Worm (Caenorhabditis elegans) whole organism, young adult: ENCODE measurements around the gene T21H3.1.

Experiments used
- B0261.1 ChIP-seq: sonication (generic microtip); optimal IDR thresholded peaks from 2 replicates; lab custom pipeline; 2016; ENCODE audit warnings: mild to moderate bottlenecking, missing genetic modification characterization, moderate library complexity, missing compliant biosample characterization
- B0336.3 ChIP-seq: fragments of 200-800 bp; sonication (Bioruptor generic); IDR thresholded peaks from 2 replicates; pipeline ENCODE4 v1.3.6; 2022; ENCODE audit warnings: missing genetic modification characterization, missing compliant biosample characterization
- C17E4.6 ChIP-seq: fragments of 200-800 bp; sonication (Bioruptor generic); IDR thresholded peaks from 2 replicates; pipeline ENCODE4 v1.3.6; 2022; ENCODE audit warnings: missing genetic modification reagents, missing genetic modification characterization, missing compliant biosample characterization
- F10E7.11 ChIP-seq: sonication (generic microtip); optimal IDR thresholded peaks from 2 replicates; lab custom pipeline; 2017; ENCODE audit warnings: mild to moderate bottlenecking, missing genetic modification characterization, moderate library complexity, missing compliant biosample characterization
- F39B2.1 ChIP-seq: fragments of 200-800 bp; sonication (Bioruptor generic); IDR thresholded peaks from 2 replicates; pipeline ENCODE4 v1.3.6; 2022; ENCODE audit warnings: missing genetic modification reagents, missing genetic modification characterization, missing compliant biosample characterization
- F57A8.1 ChIP-seq: fragments of 200-800 bp; sonication (Bioruptor generic); optimal IDR thresholded peaks from 2 replicates; lab custom pipeline; 2018; ENCODE audit warnings: mild to moderate bottlenecking, missing genetic modification characterization, moderate library complexity, missing compliant biosample characterization
- T26A5.8 ChIP-seq: sonication (generic microtip); optimal IDR thresholded peaks from 2 replicates; lab custom pipeline; 2016; ENCODE audit warnings: missing genetic modification characterization, missing compliant biosample characterization
- Y53F4B.3 ChIP-seq: fragments of 200-800 bp; sonication (Bioruptor generic); IDR thresholded peaks from 2 replicates; pipeline ENCODE4 v1.3.6; 2022; ENCODE audit warnings: missing genetic modification reagents, missing genetic modification characterization, missing compliant biosample characterization
- Y56A3A.18 ChIP-seq: fragments of 200-800 bp; sonication (Bioruptor generic); IDR thresholded peaks from 2 replicates; pipeline ENCODE4 v1.3.6; 2022; ENCODE audit warnings: missing genetic modification reagents, missing genetic modification characterization, missing compliant biosample characterization
- Y95B8A.8 ChIP-seq: fragments of 200-800 bp; sonication (Bioruptor generic); IDR thresholded peaks from 2 replicates; pipeline ENCODE4 v1.3.6; 2022; ENCODE audit warnings: missing genetic modification reagents, missing genetic modification characterization, missing compliant biosample characterization
- ama-1 ChIP-seq, 3 experiments: fragments of 150-350 bp in 1 of 3; sonication (generic microtip) in 2 of 3; optimal IDR thresholded peaks; 2 replicates each; lab custom pipeline; 2014 to 2018; ENCODE audit warnings: missing biosample characterization in 2 of 3, missing genetic modification characterization in 2 of 3, missing genetic modification reagents in 2 of 3
- atf-7 ChIP-seq: sonication (generic microtip); optimal IDR thresholded peaks from 2 replicates; lab custom pipeline; 2017; ENCODE audit warnings: mild to moderate bottlenecking, missing genetic modification characterization, missing compliant biosample characterization
- attf-6 ChIP-seq: fragments of 200-800 bp; sonication (Bioruptor generic); IDR thresholded peaks from 2 replicates; pipeline ENCODE4 v1.3.6; 2022; ENCODE audit warnings: missing genetic modification reagents, missing genetic modification characterization, missing compliant biosample characterization
- bed-1 ChIP-seq: fragments of 200-800 bp; sonication (Bioruptor generic); IDR thresholded peaks from 2 replicates; pipeline ENCODE4 v1.3.6; 2022; ENCODE audit warnings: missing genetic modification reagents, missing genetic modification characterization, missing compliant biosample characterization
- ceh-79 ChIP-seq: sonication (generic microtip); optimal IDR thresholded peaks from 2 replicates; lab custom pipeline; 2017; ENCODE audit warnings: mild to moderate bottlenecking, missing genetic modification characterization, missing compliant biosample characterization
- dpff-1 ChIP-seq: sonication (generic microtip); optimal IDR thresholded peaks from 2 replicates; lab custom pipeline; 2017; ENCODE audit warnings: mild to moderate bottlenecking, missing genetic modification characterization, missing compliant biosample characterization
- fkh-3 ChIP-seq: sonication (generic microtip); optimal IDR thresholded peaks from 2 replicates; lab custom pipeline; 2016; ENCODE audit warnings: mild to moderate bottlenecking, missing genetic modification characterization, missing compliant biosample characterization
- gei-17 ChIP-seq: fragments of 200-800 bp; sonication (Bioruptor generic); optimal IDR thresholded peaks from 2 replicates; lab custom pipeline; 2018; ENCODE audit warnings: mild to moderate bottlenecking, missing genetic modification characterization, missing compliant biosample characterization
- hmg-1.2 ChIP-seq: fragments of 200-800 bp; sonication (Bioruptor generic); IDR thresholded peaks from 2 replicates; pipeline ENCODE4 v1.3.6; 2022; ENCODE audit warnings: missing genetic modification reagents, missing genetic modification characterization, missing compliant biosample characterization
- hmg-20 ChIP-seq: fragments of 200-800 bp; sonication (Bioruptor generic); IDR thresholded peaks from 2 replicates; pipeline ENCODE4 v1.3.6; 2022; ENCODE audit warnings: missing genetic modification reagents, missing genetic modification characterization, missing compliant biosample characterization
- hsf-1 ChIP-seq: fragments of 200-800 bp; sonication (Bioruptor generic); IDR thresholded peaks from 2 replicates; pipeline ENCODE4 v1.3.6; 2022; ENCODE audit warnings: missing genetic modification reagents, missing genetic modification characterization, missing compliant biosample characterization
- lag-1 ChIP-seq: fragments of 200-800 bp; sonication (Bioruptor generic); IDR thresholded peaks from 2 replicates; pipeline ENCODE4 v1.3.6; 2022; ENCODE audit warnings: missing genetic modification reagents, missing genetic modification characterization, missing compliant biosample characterization
- let-526 ChIP-seq: fragments of 200-800 bp; sonication (Bioruptor generic); IDR thresholded peaks from 2 replicates; pipeline ENCODE4 v1.3.6; 2022; ENCODE audit warnings: missing genetic modification reagents, missing genetic modification characterization, missing compliant biosample characterization
- let-607 ChIP-seq, 2 experiments: fragments of 200-800 bp in 1 of 2; sonication (Bioruptor generic) in 1 of 2; sonication (generic microtip) in 1 of 2; optimal IDR thresholded peaks; 2 replicates each; lab custom pipeline; 2016 to 2018; ENCODE audit warnings: mild to moderate bottlenecking in 2 of 2, missing compliant biosample characterization in 2 of 2, missing genetic modification characterization in 2 of 2, moderate library complexity in 2 of 2, missing genotype in 1 of 2
- lin-26 ChIP-seq: fragments of 200-800 bp; sonication (Bioruptor generic); IDR thresholded peaks from 2 replicates; pipeline ENCODE4 v1.3.6; 2022; ENCODE audit warnings: missing genetic modification reagents, missing genetic modification characterization, missing compliant biosample characterization
- lin-40 ChIP-seq: sonication (generic microtip); optimal IDR thresholded peaks from 2 replicates; lab custom pipeline; 2016; ENCODE audit warnings: missing genetic modification characterization, mild to moderate bottlenecking, missing compliant biosample characterization, missing genotype, missing genetic modification reagents
- lin-54 ChIP-seq: fragments of 200-800 bp; sonication (Bioruptor generic); optimal IDR thresholded peaks from 2 replicates; lab custom pipeline; 2018; ENCODE audit warnings: mild to moderate bottlenecking, missing genetic modification characterization, missing compliant biosample characterization
- lsl-1 ChIP-seq: fragments of 200-800 bp; sonication (Bioruptor generic); optimal IDR thresholded peaks from 2 replicates; lab custom pipeline; 2018; ENCODE audit warnings: mild to moderate bottlenecking, missing genetic modification characterization, moderate library complexity, missing compliant biosample characterization
- mcd-1 ChIP-seq: fragments of 200-800 bp; sonication (Bioruptor generic); IDR thresholded peaks from 2 replicates; pipeline ENCODE4 v1.3.6; 2022; ENCODE audit warnings: missing genetic modification reagents, missing genetic modification characterization, missing compliant biosample characterization
- nfya-1 ChIP-seq: sonication (generic microtip); optimal IDR thresholded peaks from 2 replicates; lab custom pipeline; 2017; ENCODE audit warnings: antibody characterized with exemption, missing compliant biosample characterization, missing genetic modification characterization, borderline replicate concordance; ENCODE audit not compliant: insufficient read depth
- nfya-2 ChIP-seq: fragments of 200-800 bp; sonication (Bioruptor generic); IDR thresholded peaks from 2 replicates; pipeline ENCODE4 v1.3.6; 2022; ENCODE audit warnings: missing genetic modification reagents, missing genetic modification characterization, missing compliant biosample characterization
- nhr-179 ChIP-seq: sonication (generic microtip); optimal IDR thresholded peaks from 2 replicates; lab custom pipeline; 2016; ENCODE audit warnings: mild to moderate bottlenecking, missing genetic modification characterization, missing compliant biosample characterization
- nhr-27 ChIP-seq: fragments of 200-800 bp; sonication (Bioruptor generic); optimal IDR thresholded peaks from 2 replicates; lab custom pipeline; 2018; ENCODE audit warnings: mild to moderate bottlenecking, missing genetic modification characterization, moderate library complexity, missing compliant biosample characterization
- nhr-80 ChIP-seq: sonication (generic microtip); optimal IDR thresholded peaks from 2 replicates; lab custom pipeline; 2016; ENCODE audit warnings: missing genetic modification characterization, missing compliant biosample characterization
- rec-8 ChIP-seq, 2 experiments: sonication (generic microtip); optimal IDR thresholded peaks; 2 replicates each; lab custom pipeline; 2016; ENCODE audit warnings: mild to moderate bottlenecking in 2 of 2, missing genetic modification characterization in 2 of 2, missing genetic modification reagents in 2 of 2, missing genotype in 2 of 2, missing biosample characterization in 1 of 2, missing compliant biosample characterization in 1 of 2, moderate library complexity in 1 of 2
- repo-1 ChIP-seq: sonication (generic microtip); optimal IDR thresholded peaks from 2 replicates; lab custom pipeline; 2017; ENCODE audit warnings: mild to moderate bottlenecking, missing genetic modification characterization, missing compliant biosample characterization
- rpc-1 ChIP-seq, 2 experiments: fragments of 150-350 bp in 1 of 2; sonication (generic microtip) in 1 of 2; optimal IDR thresholded peaks; 2 replicates each; lab custom pipeline; 2014 to 2018; ENCODE audit warnings: missing biosample characterization in 1 of 2, missing genetic modification characterization in 1 of 2, missing genetic modification reagents in 1 of 2, missing genotype in 1 of 2
- snpc-3.4 ChIP-seq: sonication (generic microtip); optimal IDR thresholded peaks from 2 replicates; lab custom pipeline; 2017; ENCODE audit warnings: missing genetic modification characterization, mild to moderate bottlenecking, missing compliant biosample characterization, antibody characterized with exemption, moderate library complexity, missing genotype, missing genetic modification reagents
- somi-1 ChIP-seq: fragments of 200-800 bp; sonication (Bioruptor generic); optimal IDR thresholded peaks from 2 replicates; lab custom pipeline; 2018; ENCODE audit warnings: mild to moderate bottlenecking, missing genetic modification characterization, missing compliant biosample characterization
- tbp1 ChIP-seq: fragments of 200-800 bp; sonication (Bioruptor generic); optimal IDR thresholded peaks from 2 replicates; lab custom pipeline; 2018; ENCODE audit warnings: mild to moderate bottlenecking, missing genetic modification characterization, missing compliant biosample characterization
- tbx-9 ChIP-seq: sonication (generic microtip); optimal IDR thresholded peaks from 2 replicates; lab custom pipeline; 2016; ENCODE audit warnings: borderline replicate concordance, missing genetic modification characterization, inconsistent platforms, missing compliant biosample characterization
- tlf-1 ChIP-seq: fragments of 200-800 bp; sonication (Bioruptor generic); optimal IDR thresholded peaks from 2 replicates; lab custom pipeline; 2018; ENCODE audit warnings: mild to moderate bottlenecking, missing genetic modification characterization, missing compliant biosample characterization
- unc-130 ChIP-seq: sonication (generic microtip); optimal IDR thresholded peaks from 2 replicates; lab custom pipeline; 2016; ENCODE audit warnings: missing genetic modification reagents, missing genetic modification characterization, missing compliant biosample characterization
- unc-62 ChIP-seq: fragments of 150-350 bp; optimal IDR thresholded peaks from 2 replicates; lab custom pipeline; 2014; ENCODE audit warnings: missing biosample characterization, missing genetic modification reagents, missing genetic modification characterization
- zfh-2 ChIP-seq: fragments of 200-800 bp; sonication (Bioruptor generic); conservative IDR thresholded peaks from 2 replicates; pipeline ENCODE4 v1.3.6; 2022; ENCODE audit warnings: missing genetic modification reagents, missing genetic modification characterization, missing compliant biosample characterization
- zim-3 ChIP-seq: sonication (generic microtip); optimal IDR thresholded peaks from 2 replicates; lab custom pipeline; 2017; ENCODE audit warnings: mild to moderate bottlenecking, missing genetic modification characterization, moderate library complexity, missing compliant biosample characterization
- ztf-3 ChIP-seq: fragments of 200-800 bp; sonication (Bioruptor generic); optimal IDR thresholded peaks from 2 replicates; lab custom pipeline; 2018; ENCODE audit warnings: mild to moderate bottlenecking, missing genetic modification characterization, missing compliant biosample characterization
- ztf-6 ChIP-seq: fragments of 200-800 bp; sonication (Bioruptor generic); IDR thresholded peaks from 2 replicates; pipeline ENCODE4 v1.3.6; 2022; ENCODE audit warnings: missing genetic modification reagents, missing genetic modification characterization, missing compliant biosample characterization

Gene T21H3.1

DNA sequence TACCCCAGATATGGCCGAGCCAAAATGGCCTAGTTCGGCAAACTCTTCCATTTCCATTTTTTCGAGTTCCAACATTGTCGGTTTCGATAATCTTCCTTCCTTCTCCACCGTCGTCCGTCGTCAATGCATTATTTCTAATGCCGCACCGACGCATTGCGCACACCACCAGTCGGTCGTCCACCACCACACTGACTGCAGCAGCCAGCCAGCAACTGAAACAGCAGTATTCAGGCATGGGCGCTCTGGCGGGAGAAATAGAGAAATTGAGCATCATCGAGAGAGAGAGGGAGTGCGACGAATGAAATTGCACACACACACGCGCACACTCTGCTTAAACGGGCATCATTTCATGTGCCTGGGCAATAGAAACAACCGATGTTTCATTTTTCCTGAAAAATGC lies 22.6 kb upstream of the T21H3.1 start (continued):
- TF ChIP-seq ceh-79 (tag; lab: Kevin White, UChicago) (no peak), lin-26 (GFP tag; lab: Robert Waterston, UW) (no peak), mcd-1 (peak; percentile 39; the same call in 1 of the 2 replicates), somi-1 (GFP tag; lab: Kevin White, UChicago) (peak; percentile 21), let-607 (tag; optimal IDR thresholded peaks at IDR 0.05; lab: Kevin White, UChicago) (no peak), nhr-80 (peak; percentile 87), ama-1 (optimal IDR thresholded peaks at IDR 0.05; lab: Kevin White, UChicago) (no peak), ama-1 (GFP tag; optimal IDR thresholded peaks at IDR 0.05; lab: Kevin White, UChicago) (no peak), rpc-1 (optimal IDR thresholded peaks at IDR 0.05; lab: Kevin White, UChicago) (no peak), rpc-1 (tag; optimal IDR thresholded peaks at IDR 0.05; lab: Kevin White, UChicago) (no peak), Y95B8A.8 (GFP tag; lab: Robert Waterston, UW) (no peak), atf-7 (tag; lab: Kevin White, UChicago) (no peak), Y53F4B.3 (no peak), hsf-1 (GFP tag; lab: Robert Waterston, UW) (no peak), tbp1 (GFP tag; lab: Kevin White, UChicago) (peak; percentile 27), ztf-6 (GFP tag; lab: Robert Waterston, UW) (0 out of 2 replicates have a peak, but pooled peaks have one; percentile 37), hmg-20 (GFP tag; lab: Robert Waterston, UW) (no peak), unc-130 (GFP tag; lab: Kevin White, UChicago) (no peak), fkh-3 (tag; lab: Kevin White, UChicago) (no peak), T26A5.8 (tag; lab: Kevin White, UChicago) (no peak), unc-62 (GFP tag; lab: Kevin White, UChicago) (no peak), attf-6 (GFP tag; lab: Robert Waterston, UW) (no peak), Y56A3A.18 (no peak), nfya-2 (GFP tag; lab: Robert Waterston, UW) (no peak), lin-54 (GFP tag; lab: Kevin White, UChicago) (peak; percentile 5), hmg-1.2 (peak; percentile 27; the same call in 1 of the 2 replicates), tlf-1 (GFP tag; lab: Kevin White, UChicago) (no peak), rec-8 (tag; optimal IDR thresholded peaks at IDR 0.05; lab: Kevin White, UChicago) (peak in 1 of 2 experiments; percentile 16), lag-1 (GFP tag; lab: Robert Waterston, UW) (no peak), gei-17 (GFP tag; lab: Kevin White, UChicago) (peak; percentile 18), nhr-179 (no peak), F39B2.1 (GFP tag; lab: Robert Waterston, UW) (no peak), tbx-9 (tag; lab: Kevin White, UChicago) (no peak), lsl-1 (GFP tag; lab: Kevin White, UChicago) (no peak), nhr-27 (tag; lab: Kevin White, UChicago) (no peak), let-526 (GFP tag; lab: Robert Waterston, UW) (0 out of 2 replicates have a peak, but pooled peaks have one; percentile 26), F57A8.1 (GFP tag; lab: Kevin White, UChicago) (peak; percentile 24), B0261.1 (no peak), nfya-1 (no peak), ztf-3 (GFP tag; lab: Kevin White, UChicago) (no peak), bed-1 (GFP tag; lab: Robert Waterston, UW) (no peak), zim-3 (no peak), dpff-1 (no peak), snpc-3.4 (tag; lab: Kevin White, UChicago) (no peak), repo-1 (tag; lab: Kevin White, UChicago) (no peak), C17E4.6 (GFP tag; lab: Robert Waterston, UW) (no peak), F10E7.11 (no peak), B0336.3 (GFP tag; lab: Robert Waterston, UW) (no peak), lin-40 (tag; lab: Kevin White, UChicago) (peak; percentile 36), zfh-2 (GFP tag; lab: Robert Waterston, UW) (peak; percentile 90)
